Worm (Caenorhabditis elegans) whole organism, young adult: ENCODE results near the gene vha-13.

Experiments used
- B0336.3 ChIP-seq: fragments of 200-800 bp; sonication (Bioruptor generic); IDR thresholded peaks from 2 replicates; pipeline ENCODE4 v1.3.6; 2022; ENCODE audit warnings: missing genetic modification characterization, missing compliant biosample characterization
- C06A6.2 ChIP-seq: fragments of 200-800 bp; sonication (Bioruptor generic); conservative IDR thresholded peaks from 2 replicates; pipeline ENCODE4 v1.3.6; 2022; ENCODE audit warnings: missing genetic modification characterization, missing compliant biosample characterization
- D2030.7 ChIP-seq: fragments of 200-800 bp; sonication (Bioruptor generic); IDR thresholded peaks from 2 replicates; pipeline ENCODE4 v1.3.6; 2022; ENCODE audit warnings: missing genetic modification reagents, missing genetic modification characterization, missing compliant biosample characterization
- F22D6.2 ChIP-seq: sonication (generic microtip); optimal IDR thresholded peaks from 2 replicates; lab custom pipeline; 2016; ENCODE audit warnings: mild to moderate bottlenecking, missing genetic modification characterization, missing compliant biosample characterization
- F33H1.4 ChIP-seq: fragments of 200-800 bp; sonication (Bioruptor generic); IDR thresholded peaks from 2 replicates; pipeline ENCODE4 v1.3.6; 2022; ENCODE audit warnings: missing genetic modification reagents, missing genetic modification characterization, missing compliant biosample characterization
- F39B2.1 ChIP-seq: fragments of 200-800 bp; sonication (Bioruptor generic); IDR thresholded peaks from 2 replicates; pipeline ENCODE4 v1.3.6; 2022; ENCODE audit warnings: missing genetic modification reagents, missing genetic modification characterization, missing compliant biosample characterization
- F49E8.2 ChIP-seq: sonication (generic microtip); optimal IDR thresholded peaks from 3 replicates; lab custom pipeline; 2017; ENCODE audit warnings: missing genetic modification characterization, mild to moderate bottlenecking, missing compliant biosample characterization, antibody characterized with exemption, moderate library complexity; ENCODE audit not compliant: insufficient read depth
- F52B5.7 ChIP-seq: sonication (generic microtip); optimal IDR thresholded peaks from 2 replicates; lab custom pipeline; 2016; ENCODE audit warnings: mild to moderate bottlenecking, missing genetic modification characterization, missing compliant biosample characterization
- F57A8.1 ChIP-seq: fragments of 200-800 bp; sonication (Bioruptor generic); optimal IDR thresholded peaks from 2 replicates; lab custom pipeline; 2018; ENCODE audit warnings: mild to moderate bottlenecking, missing genetic modification characterization, moderate library complexity, missing compliant biosample characterization
- Y56A3A.18 ChIP-seq: fragments of 200-800 bp; sonication (Bioruptor generic); IDR thresholded peaks from 2 replicates; pipeline ENCODE4 v1.3.6; 2022; ENCODE audit warnings: missing genetic modification reagents, missing genetic modification characterization, missing compliant biosample characterization
- Y79H2A.3 ChIP-seq: fragments of 200-800 bp; sonication (Bioruptor generic); conservative IDR thresholded peaks from 2 replicates; pipeline ENCODE4 v1.3.6; 2022; ENCODE audit warnings: missing genetic modification reagents, missing genetic modification characterization, missing compliant biosample characterization
- ama-1 ChIP-seq, 3 experiments: fragments of 150-350 bp in 1 of 3; sonication (generic microtip) in 2 of 3; optimal IDR thresholded peaks; 2 replicates each; lab custom pipeline; 2014 to 2018; ENCODE audit warnings: missing biosample characterization in 2 of 3, missing genetic modification characterization in 2 of 3, missing genetic modification reagents in 2 of 3
- athp-1 ChIP-seq: sonication (generic microtip); optimal IDR thresholded peaks from 2 replicates; lab custom pipeline; 2017; ENCODE audit warnings: mild to moderate bottlenecking, missing genetic modification characterization, missing compliant biosample characterization
- cebp-1 ChIP-seq, 2 experiments: fragments of 200-800 bp in 1 of 2; sonication (Bioruptor generic) in 1 of 2; sonication (generic microtip) in 1 of 2; IDR thresholded peaks in 1 of 2; optimal IDR thresholded peaks in 1 of 2; 2 replicates each; pipeline versions ENCODE4 v1.3.6 to Lab custom; 2017 to 2022; ENCODE audit warnings: missing compliant biosample characterization in 2 of 2, missing genetic modification characterization in 2 of 2, mild to moderate bottlenecking in 1 of 2, missing genetic modification reagents in 1 of 2, moderate library complexity in 1 of 2
- ceh-40 ChIP-seq: fragments of 200-800 bp; sonication (Bioruptor generic); IDR thresholded peaks from 2 replicates; pipeline ENCODE4 v1.3.6; 2022; ENCODE audit warnings: missing genetic modification characterization, missing compliant biosample characterization
- ceh-79 ChIP-seq: sonication (generic microtip); optimal IDR thresholded peaks from 2 replicates; lab custom pipeline; 2017; ENCODE audit warnings: mild to moderate bottlenecking, missing genetic modification characterization, missing compliant biosample characterization
- die-1 ChIP-seq: sonication (generic microtip); optimal IDR thresholded peaks from 2 replicates; lab custom pipeline; 2016; ENCODE audit warnings: missing genotype, mild to moderate bottlenecking, missing genetic modification characterization, missing compliant biosample characterization
- dpff-1 ChIP-seq: sonication (generic microtip); optimal IDR thresholded peaks from 2 replicates; lab custom pipeline; 2017; ENCODE audit warnings: mild to moderate bottlenecking, missing genetic modification characterization, missing compliant biosample characterization
- egrh-3 ChIP-seq: fragments of 200-800 bp; sonication (Bioruptor generic); IDR thresholded peaks from 2 replicates; pipeline ENCODE4 v1.3.6; 2022; ENCODE audit warnings: missing genetic modification reagents, missing genetic modification characterization, missing compliant biosample characterization
- ets-4 ChIP-seq: fragments of 200-800 bp; sonication (Bioruptor generic); optimal IDR thresholded peaks from 2 replicates; lab custom pipeline; 2018; ENCODE audit warnings: mild to moderate bottlenecking, missing genetic modification characterization, missing compliant biosample characterization
- hlh-26 ChIP-seq: fragments of 200-800 bp; sonication (Bioruptor generic); conservative IDR thresholded peaks from 2 replicates; pipeline ENCODE4 v1.3.6; 2022; ENCODE audit warnings: missing genetic modification reagents, missing genetic modification characterization, missing compliant biosample characterization
- lin-40 ChIP-seq: sonication (generic microtip); optimal IDR thresholded peaks from 2 replicates; lab custom pipeline; 2016; ENCODE audit warnings: missing genetic modification characterization, mild to moderate bottlenecking, missing compliant biosample characterization, missing genotype, missing genetic modification reagents
- lin-54 ChIP-seq: fragments of 200-800 bp; sonication (Bioruptor generic); optimal IDR thresholded peaks from 2 replicates; lab custom pipeline; 2018; ENCODE audit warnings: mild to moderate bottlenecking, missing genetic modification characterization, missing compliant biosample characterization
- lir-1 ChIP-seq: fragments of 200-800 bp; sonication (Bioruptor generic); conservative IDR thresholded peaks from 2 replicates; pipeline ENCODE4 v1.3.6; 2022; ENCODE audit warnings: missing genetic modification reagents, missing genetic modification characterization, missing compliant biosample characterization
- madf-10 ChIP-seq: sonication (generic microtip); optimal IDR thresholded peaks from 2 replicates; lab custom pipeline; 2016; ENCODE audit warnings: mild to moderate bottlenecking, missing genetic modification characterization, missing compliant biosample characterization
- madf-6 ChIP-seq: fragments of 200-800 bp; sonication (Bioruptor generic); IDR thresholded peaks from 2 replicates; pipeline ENCODE4 v1.3.6; 2022; ENCODE audit warnings: missing genetic modification reagents, missing genetic modification characterization, missing compliant biosample characterization
- madf-8 ChIP-seq: fragments of 200-800 bp; sonication (Bioruptor generic); conservative IDR thresholded peaks from 2 replicates; pipeline ENCODE4 v1.3.6; 2022; ENCODE audit warnings: missing genetic modification reagents, missing genetic modification characterization, missing compliant biosample characterization
- mcd-1 ChIP-seq: fragments of 200-800 bp; sonication (Bioruptor generic); IDR thresholded peaks from 2 replicates; pipeline ENCODE4 v1.3.6; 2022; ENCODE audit warnings: missing genetic modification reagents, missing genetic modification characterization, missing compliant biosample characterization
- mel-28 ChIP-seq: sonication (generic microtip); optimal IDR thresholded peaks from 2 replicates; lab custom pipeline; 2016; ENCODE audit warnings: borderline replicate concordance, mild to moderate bottlenecking, missing genetic modification characterization, missing compliant biosample characterization
- nfya-2 ChIP-seq: fragments of 200-800 bp; sonication (Bioruptor generic); IDR thresholded peaks from 2 replicates; pipeline ENCODE4 v1.3.6; 2022; ENCODE audit warnings: missing genetic modification reagents, missing genetic modification characterization, missing compliant biosample characterization
- nhr-120 ChIP-seq: fragments of 200-800 bp; sonication (Bioruptor generic); IDR thresholded peaks from 2 replicates; pipeline ENCODE4 v1.3.6; 2022; ENCODE audit warnings: missing genetic modification characterization, missing compliant biosample characterization
- nhr-179 ChIP-seq: sonication (generic microtip); optimal IDR thresholded peaks from 2 replicates; lab custom pipeline; 2016; ENCODE audit warnings: mild to moderate bottlenecking, missing genetic modification characterization, missing compliant biosample characterization
- pbrm-1 ChIP-seq: fragments of 200-800 bp; sonication (Bioruptor generic); IDR thresholded peaks from 2 replicates; pipeline ENCODE4 v1.3.6; 2022; ENCODE audit warnings: missing genetic modification reagents, missing genetic modification characterization, missing compliant biosample characterization
- sea-2 ChIP-seq: fragments of 200-800 bp; sonication (Bioruptor generic); IDR thresholded peaks from 2 replicates; pipeline ENCODE4 v1.3.6; 2022; ENCODE audit warnings: missing genetic modification characterization, missing compliant biosample characterization
- tbp1 ChIP-seq: fragments of 200-800 bp; sonication (Bioruptor generic); optimal IDR thresholded peaks from 2 replicates; lab custom pipeline; 2018; ENCODE audit warnings: mild to moderate bottlenecking, missing genetic modification characterization, missing compliant biosample characterization
- tlf-1 ChIP-seq: fragments of 200-800 bp; sonication (Bioruptor generic); optimal IDR thresholded peaks from 2 replicates; lab custom pipeline; 2018; ENCODE audit warnings: mild to moderate bottlenecking, missing genetic modification characterization, missing compliant biosample characterization
- unc-62 ChIP-seq: fragments of 150-350 bp; optimal IDR thresholded peaks from 2 replicates; lab custom pipeline; 2014; ENCODE audit warnings: missing biosample characterization, missing genetic modification reagents, missing genetic modification characterization
- xnd-1 ChIP-seq: sonication (generic microtip); optimal IDR thresholded peaks from 2 replicates; lab custom pipeline; 2016; ENCODE audit warnings: missing genotype, missing genetic modification reagents, missing genetic modification characterization, missing compliant biosample characterization
- zfh-2 ChIP-seq: fragments of 200-800 bp; sonication (Bioruptor generic); conservative IDR thresholded peaks from 2 replicates; pipeline ENCODE4 v1.3.6; 2022; ENCODE audit warnings: missing genetic modification reagents, missing genetic modification characterization, missing compliant biosample characterization
- ztf-22 ChIP-seq: fragments of 200-800 bp; sonication (Bioruptor generic); optimal IDR thresholded peaks from 2 replicates; lab custom pipeline; 2018; ENCODE audit warnings: mild to moderate bottlenecking, missing genetic modification characterization, moderate library complexity, missing compliant biosample characterization
- ztf-26 ChIP-seq: sonication (generic microtip); optimal IDR thresholded peaks from 2 replicates; lab custom pipeline; 2017; ENCODE audit warnings: missing genetic modification characterization, missing compliant biosample characterization
- ztf-28 ChIP-seq: fragments of 200-800 bp; sonication (Bioruptor generic); IDR thresholded peaks from 2 replicates; pipeline ENCODE4 v1.3.6; 2022; ENCODE audit warnings: missing genetic modification reagents, missing genetic modification characterization, missing compliant biosample characterization

The vha-13 gene

DNA sequence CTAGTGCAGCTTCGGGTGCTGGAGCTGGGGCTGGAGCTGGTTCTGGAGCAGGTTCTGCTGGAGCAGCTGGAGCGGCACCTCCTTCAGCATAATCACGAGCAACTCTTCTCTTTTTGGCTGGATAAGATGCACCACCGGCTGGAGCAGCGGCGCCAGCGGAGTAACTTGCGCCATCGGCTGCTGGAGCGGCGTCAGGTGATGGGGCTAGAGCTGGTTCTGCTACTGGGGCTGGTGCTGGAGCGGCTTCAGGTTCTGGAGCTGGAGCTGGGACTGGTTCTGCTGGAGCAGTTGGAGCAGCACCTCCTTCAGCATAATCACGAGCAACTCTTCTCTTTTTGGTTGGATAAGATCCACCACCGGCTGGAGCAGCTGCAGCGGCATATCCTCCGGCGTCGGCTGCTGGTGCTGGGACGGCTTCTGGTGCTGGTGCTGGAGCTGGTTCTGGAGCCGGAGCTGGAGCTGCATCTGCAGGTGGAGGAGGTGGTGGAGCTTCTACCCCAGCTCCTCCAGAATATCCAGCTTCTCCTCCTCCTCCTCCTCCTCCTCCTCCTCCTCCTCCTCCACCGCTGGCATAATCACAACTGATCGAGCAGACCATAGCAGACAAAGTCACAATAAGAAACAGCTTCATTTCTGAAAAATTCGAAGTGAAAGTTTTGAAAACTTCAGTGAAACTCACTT is 32.3 kb upstream of the vha-13 start, which contains the start of gene F47B8.13:
TSS of gene F47B8.13 (minus strand) at position 631 of the 681 bp plus-strand sequence.
- TF ChIP-seq tbp1 (GFP tag; lab: Kevin White, UChicago), result no peak
- peak; percentile 8 for TF ChIP-seq ceh-79 (tag; lab: Kevin White, UChicago)
- no peak for TF ChIP-seq lin-40 (tag; lab: Kevin White, UChicago)
- no peak for TF ChIP-seq ceh-40 (GFP tag; lab: Robert Waterston, UW)
- peak; percentile 95 for TF ChIP-seq egrh-3 (GFP tag; lab: Robert Waterston, UW)
- TF ChIP-seq zfh-2 (GFP tag; lab: Robert Waterston, UW), result peak; percentile 95
- peak; percentile 4; the same call in 1 of the 2 replicates for TF ChIP-seq ztf-28 (GFP tag; lab: Robert Waterston, UW)
- no peak for TF ChIP-seq hlh-26 (GFP tag; lab: Robert Waterston, UW)
- no peak for TF ChIP-seq ama-1 (optimal IDR thresholded peaks at IDR 0.05; lab: Kevin White, UChicago)
- no peak for TF ChIP-seq ama-1 (GFP tag; optimal IDR thresholded peaks at IDR 0.05; lab: Kevin White, UChicago)
- no peak for TF ChIP-seq F57A8.1
- TF ChIP-seq madf-6 (GFP tag; lab: Robert Waterston, UW), result no peak
- TF ChIP-seq Y79H2A.3, result no peak
- TF ChIP-seq sea-2 (GFP tag; lab: Robert Waterston, UW), result no peak
- TF ChIP-seq, all 124 proteins: peak for 4

DNA sequence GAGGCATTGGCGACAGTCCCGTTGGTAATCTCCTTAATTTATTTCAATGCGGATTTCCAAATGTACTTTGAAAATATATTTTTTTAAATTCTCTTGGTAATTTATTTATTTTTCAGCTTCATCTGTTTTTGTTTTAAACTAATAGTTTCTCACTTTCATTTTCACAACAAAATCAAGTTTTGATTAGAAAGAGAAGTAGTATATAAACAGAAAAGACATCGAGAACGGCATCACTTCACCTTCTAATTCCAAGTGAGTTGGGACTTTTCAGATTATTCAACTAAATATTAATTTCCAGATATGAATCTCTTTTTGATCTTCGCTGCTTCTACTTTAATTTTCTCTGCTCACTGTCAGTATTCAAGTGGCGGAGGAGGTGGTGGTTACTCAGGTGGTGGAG is 31.3 kb upstream of the vha-13 start, which contains the start of gene F47B8.14:
TSS of gene F47B8.14 (plus strand) at position 301 of the 400 bp plus-strand sequence.
- no peak for TF ChIP-seq C06A6.2 (GFP tag; lab: Robert Waterston, UW)
- no peak for TF ChIP-seq F49E8.2 (tag; lab: Kevin White, UChicago)
- TF ChIP-seq madf-8 (GFP tag; lab: Robert Waterston, UW), result no peak
- no peak for TF ChIP-seq die-1 (tag; lab: Kevin White, UChicago)
- no peak for TF ChIP-seq F33H1.4 (GFP tag; lab: Robert Waterston, UW)
- no peak for TF ChIP-seq xnd-1 (tag; lab: Kevin White, UChicago)
- TF ChIP-seq F52B5.7 (tag; lab: Kevin White, UChicago), result no peak
- TF ChIP-seq Y79H2A.3, result no peak
- TF ChIP-seq unc-62, result no peak
- no peak for TF ChIP-seq F39B2.1 (GFP tag; lab: Robert Waterston, UW)
- TF ChIP-seq nhr-179 (tag; lab: Kevin White, UChicago), result no peak

DNA sequence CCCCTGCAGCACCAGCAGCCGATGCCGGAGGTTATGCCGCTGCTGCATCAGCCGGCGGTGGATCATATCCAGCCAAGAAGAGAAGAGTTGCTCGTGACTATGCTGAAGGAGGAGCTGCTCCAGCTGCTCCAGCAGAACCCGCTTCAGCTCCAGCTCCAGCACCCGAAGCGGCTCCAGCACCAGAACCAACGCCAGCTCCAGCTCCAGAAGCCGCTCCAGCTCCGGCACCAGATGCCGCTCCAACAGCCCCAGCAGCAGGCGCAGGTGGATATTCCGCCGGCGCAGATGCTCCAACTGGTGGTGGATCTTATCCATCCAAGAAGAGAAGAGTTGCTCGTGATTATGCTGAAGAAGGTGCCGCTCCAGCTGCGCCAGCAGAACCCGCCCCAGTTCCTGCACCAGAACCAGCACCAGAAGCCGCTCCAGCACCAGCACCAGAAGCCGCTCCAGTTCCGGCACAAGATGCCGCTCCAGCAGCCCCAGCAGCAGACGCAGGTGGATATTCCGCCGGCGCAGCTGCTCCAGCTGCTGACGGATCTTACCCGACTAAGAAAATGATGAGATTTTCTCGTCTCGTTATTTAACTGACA is 30.7 kb upstream of the vha-13 start:
- TF ChIP-seq madf-10 (tag; lab: Kevin White, UChicago) (no peak), mel-28 (tag; lab: Kevin White, UChicago) (no peak), madf-6 (GFP tag; lab: Robert Waterston, UW) (no peak), cebp-1 (GFP tag; IDR thresholded peaks at IDR 0.05; lab: Robert Waterston, UW) (no peak), cebp-1 (tag; optimal IDR thresholded peaks at IDR 0.05; lab: Kevin White, UChicago) (peak; percentile 26), ama-1 (optimal IDR thresholded peaks at IDR 0.05; lab: Kevin White, UChicago) (no peak), ama-1 (GFP tag; optimal IDR thresholded peaks at IDR 0.05; lab: Kevin White, UChicago) (no peak), F22D6.2 (tag; lab: Kevin White, UChicago) (no peak), tlf-1 (no peak), egrh-3 (GFP tag; lab: Robert Waterston, UW) (peak; percentile 98), F57A8.1 (peak; percentile 31), F33H1.4 (GFP tag; lab: Robert Waterston, UW) (no peak), pbrm-1 (GFP tag; lab: Robert Waterston, UW) (0 out of 2 replicates have a peak, but pooled peaks have one; percentile 14), die-1 (tag; lab: Kevin White, UChicago) (no peak), D2030.7 (no peak), nfya-2 (no peak), mcd-1 (GFP tag; lab: Robert Waterston, UW) (no peak; the same call in 1 of the 2 replicates), lir-1 (GFP tag; lab: Robert Waterston, UW) (no peak), lin-54 (GFP tag; lab: Kevin White, UChicago) (no peak), dpff-1 (tag; lab: Kevin White, UChicago) (no peak), athp-1 (tag; lab: Kevin White, UChicago) (peak; percentile 15), ets-4 (GFP tag; lab: Kevin White, UChicago) (no peak), ztf-22 (GFP tag; lab: Kevin White, UChicago) (no peak), nhr-120 (no peak), Y56A3A.18 (no peak), ztf-26 (tag; lab: Kevin White, UChicago) (no peak), B0336.3 (GFP tag; lab: Robert Waterston, UW) (peak; percentile 31; the same call in 1 of the 2 replicates)
